Fruit fly (Drosophila melanogaster): Measurements from ENCODE around the gene CG46525.

CG46525 gene

DNA sequence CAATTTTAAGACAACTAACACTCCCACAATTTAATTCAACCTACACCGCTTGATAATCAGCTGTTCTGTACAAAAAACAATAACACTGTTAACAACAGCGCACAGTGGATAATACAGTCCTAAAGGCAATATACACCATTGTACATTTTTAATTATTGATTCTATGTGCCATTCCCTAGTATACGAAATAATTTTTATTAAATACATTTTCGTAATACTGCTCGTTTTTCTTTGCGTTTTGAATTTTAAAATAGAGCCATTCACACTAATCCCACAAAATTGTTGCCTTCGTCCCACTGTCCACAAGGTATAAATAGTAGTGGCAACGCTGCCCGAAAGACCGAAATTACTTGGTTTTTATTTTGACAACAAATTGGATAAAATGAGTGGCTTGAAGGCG lies 41.5 kb upstream of the CG46525 start, which contains the start of the genes Coq4 and CG32176 (continued):
- TF ChIP-seq D19A (tag; optimal IDR thresholded peaks at IDR 0.05) = peak; percentile 94
- peak; percentile 97 for TF ChIP-seq jing (GFP tag; optimal IDR thresholded peaks at IDR 0.05)
- peak; percentile 96 for TF ChIP-seq lbe (GFP tag; optimal IDR thresholded peaks at IDR 0.05)
- peak; percentile 97 for TF ChIP-seq CG8388 (GFP tag; optimal IDR thresholded peaks at IDR 0.05)
- peak; percentile 93 for TF ChIP-seq CG2875 (GFP tag; optimal IDR thresholded peaks at IDR 0.05)
- peak; percentile 99 for TF ChIP-seq sisA (GFP tag; IDR thresholded peaks at IDR 0.05)
- TF ChIP-seq sim (GFP tag; IDR thresholded peaks at IDR 0.05) = peak; percentile 92
- peak; percentile 99 for TF ChIP-seq CG9932 (GFP tag; IDR thresholded peaks at IDR 0.05)
- TF ChIP-seq CG14050 (GFP tag; IDR thresholded peaks at IDR 0.05) = peak; percentile 97
- TF ChIP-seq C15 (GFP tag; IDR thresholded peaks at IDR 0.05) = peak; percentile 97
- peak; percentile 97 for TF ChIP-seq CG8765 (GFP tag; IDR thresholded peaks at IDR 0.05)
- TF ChIP-seq dm (GFP tag; optimal IDR thresholded peaks at IDR 0.05) = peak; percentile 96
- peak; percentile 92 for TF ChIP-seq CG10431 (GFP tag; optimal IDR thresholded peaks at IDR 0.05)
- peak; percentile 96 for TF ChIP-seq CG11093 (GFP tag; IDR thresholded peaks at IDR 0.05)
- peak; percentile 77 for TF ChIP-seq Bgb (GFP tag; IDR thresholded peaks at IDR 0.05; ENCODE audit: partially characterized antibody)
- peak; percentile 97 for TF ChIP-seq al (GFP tag; IDR thresholded peaks at IDR 0.05)
- no peak for TF ChIP-seq Trl (optimal IDR thresholded peaks at IDR 0.05)
- TF ChIP-seq Trl (GFP tag; optimal IDR thresholded peaks at IDR 0.05) = peak; percentile 99
- peak; percentile 98 for TF ChIP-seq lab (GFP tag; optimal IDR thresholded peaks at IDR 0.05)
- peak; percentile 95 for TF ChIP-seq CG31224 (GFP tag; IDR thresholded peaks at IDR 0.05)
- TF ChIP-seq CG8089 (GFP tag; optimal IDR thresholded peaks at IDR 0.05) = peak; percentile 97
- peak; percentile 98 for TF ChIP-seq lmd (GFP tag; IDR thresholded peaks at IDR 0.05)
- TF ChIP-seq CG42726 (GFP tag; IDR thresholded peaks at IDR 0.05; ENCODE audit: partially characterized antibody) = peak; percentile 71
- peak; percentile 98 for TF ChIP-seq CG14441 (GFP tag; IDR thresholded peaks at IDR 0.05)
- peak; percentile 97 for TF ChIP-seq CG17361 (GFP tag; IDR thresholded peaks at IDR 0.05)
- peak; percentile 98 for TF ChIP-seq ranshi (GFP tag; IDR thresholded peaks at IDR 0.05)
- peak; percentile 97 for TF ChIP-seq fd3F (GFP tag; optimal IDR thresholded peaks at IDR 0.05)
- peak; percentile 96 for TF ChIP-seq CG10543 (GFP tag; optimal IDR thresholded peaks at IDR 0.05)
- TF ChIP-seq z (GFP tag; IDR thresholded peaks at IDR 0.05) = peak; percentile 70; the same call in 2 of the 3 replicates
- TF ChIP-seq CG13287 (GFP tag; IDR thresholded peaks at IDR 0.05; ENCODE audit: partially characterized antibody) = peak; percentile 79
- TF ChIP-seq CG6654 (GFP tag; optimal IDR thresholded peaks at IDR 0.05) = peak; percentile 87
- peak; percentile 93 for TF ChIP-seq onecut (GFP tag; IDR thresholded peaks at IDR 0.05)
- TF ChIP-seq pan (optimal IDR thresholded peaks at IDR 0.05) = no peak
- TF ChIP-seq pan (GFP tag; optimal IDR thresholded peaks at IDR 0.05 in 1 of 2, IDR thresholded peaks at IDR 0.05 in 1 of 2) = peak in 1 of 2 experiments; percentile 99
- peak; percentile 81 for TF ChIP-seq fd102C (GFP tag; optimal IDR thresholded peaks at IDR 0.05)
- peak; percentile 96 for TF ChIP-seq NC2α (GFP tag; optimal IDR thresholded peaks at IDR 0.05)
- TF ChIP-seq CG32767 (GFP tag; IDR thresholded peaks at IDR 0.05) = peak; percentile 95
- peak; percentile 99 for TF ChIP-seq CG12942 (GFP tag; optimal IDR thresholded peaks at IDR 0.05)
- peak; percentile 96 for TF ChIP-seq Blimp-1 (GFP tag; optimal IDR thresholded peaks at IDR 0.05)
- TF ChIP-seq Xbp1 (GFP tag; optimal IDR thresholded peaks at IDR 0.05) = peak; percentile 99
- TF ChIP-seq CG12219 (GFP tag; optimal IDR thresholded peaks at IDR 0.05) = peak; percentile 96
- peak; percentile 62 for TF ChIP-seq bigmax (GFP tag; optimal IDR thresholded peaks at IDR 0.05)
- peak; percentile 89 for TF ChIP-seq Nf-YC (tag; optimal IDR thresholded peaks at IDR 0.05)
- TF ChIP-seq CG2199 (GFP tag; IDR thresholded peaks at IDR 0.05) = peak; percentile 93
- peak; percentile 97 for TF ChIP-seq CG2889 (GFP tag; IDR thresholded peaks at IDR 0.05)
- TF ChIP-seq CG4707 (GFP tag; optimal IDR thresholded peaks at IDR 0.05) = peak; percentile 100
- peak; percentile 90 for TF ChIP-seq CG17912 (GFP tag; optimal IDR thresholded peaks at IDR 0.05)
- TF ChIP-seq Scr (GFP tag; IDR thresholded peaks at IDR 0.05; ENCODE audit: partially characterized antibody) = peak; percentile 48
- TF ChIP-seq CG2129 (GFP tag; IDR thresholded peaks at IDR 0.05; ENCODE audit: partially characterized antibody) = no peak
- peak; percentile 98 for TF ChIP-seq tgo (GFP tag; IDR thresholded peaks at IDR 0.05)
- peak; percentile 99 for TF ChIP-seq jumu (GFP tag; optimal IDR thresholded peaks at IDR 0.05)
- TF ChIP-seq CG3065 (GFP tag; optimal IDR thresholded peaks at IDR 0.05) = peak; percentile 96
